Fruit fly (Drosophila melanogaster): ENCODE data around the gene CG1116.

The CG1116 gene

DNA sequence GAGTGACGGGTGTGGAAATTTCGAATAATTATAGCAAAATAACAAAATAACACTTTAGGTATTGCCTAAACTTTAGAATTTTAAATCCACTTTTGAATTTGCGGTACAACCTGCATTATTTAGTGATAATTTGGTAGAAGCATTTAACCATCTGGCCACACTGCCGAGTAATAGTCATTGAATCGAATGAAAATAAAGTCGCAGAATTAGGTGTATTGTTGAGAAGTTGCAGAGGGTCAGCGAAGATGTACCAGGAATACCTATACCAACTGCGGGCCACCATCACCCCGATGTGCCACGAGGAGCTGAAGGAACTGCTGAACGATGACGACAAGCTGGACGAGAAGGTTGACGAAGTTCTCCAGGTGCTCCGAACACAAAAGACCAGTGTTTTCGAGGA is 6.6 kb downstream of the CG1116 start, which contains the start of gene Vps37B (continued):
- TF ChIP-seq schlank (tag; optimal IDR thresholded peaks at IDR 0.05) (no peak), CG13424 (tag; optimal IDR thresholded peaks at IDR 0.05) (no peak), CG10654 (GFP tag; optimal IDR thresholded peaks at IDR 0.05) (no peak), CG4360 (GFP tag; IDR thresholded peaks at IDR 0.05) (no peak), Sry-β (GFP tag; optimal IDR thresholded peaks at IDR 0.05) (no peak), CG9609 (GFP tag; optimal IDR thresholded peaks at IDR 0.05) (no peak), Sox102F (GFP tag; optimal IDR thresholded peaks at IDR 0.05) (no peak), disco-r (GFP tag; optimal IDR thresholded peaks at IDR 0.05) (no peak), gce (GFP tag; IDR thresholded peaks at IDR 0.05) (no peak), Vsx1 (GFP tag; optimal IDR thresholded peaks at IDR 0.05) (no peak), gfzf (GFP tag; optimal IDR thresholded peaks at IDR 0.05) (peak; percentile 83), phol (tag; optimal IDR thresholded peaks at IDR 0.05) (no peak), CG6765 (GFP tag; optimal IDR thresholded peaks at IDR 0.05) (no peak), ato (GFP tag; IDR thresholded peaks at IDR 0.05; ENCODE audit: partially characterized antibody) (no peak), HHEX (GFP tag; optimal IDR thresholded peaks at IDR 0.05) (no peak), hb (GFP tag; IDR thresholded peaks at IDR 0.05; ENCODE audit: partially characterized antibody) (no peak), CrebB (tag; optimal IDR thresholded peaks at IDR 0.05) (no peak), CG8765 (GFP tag; IDR thresholded peaks at IDR 0.05) (no peak), D (optimal IDR thresholded peaks at IDR 0.05) (peak; percentile 41), D (GFP tag; optimal IDR thresholded peaks at IDR 0.05) (no peak), stc (GFP tag; IDR thresholded peaks at IDR 0.05) (no peak), CG13287 (GFP tag; IDR thresholded peaks at IDR 0.05; ENCODE audit: partially characterized antibody) (peak; percentile 31; the same call in 1 of the 2 replicates), Rfx (GFP tag; IDR thresholded peaks at IDR 0.05) (no peak), CG11398 (GFP tag; optimal IDR thresholded peaks at IDR 0.05) (no peak), tll (GFP tag; optimal IDR thresholded peaks at IDR 0.05) (no peak), Dfd (GFP tag; optimal IDR thresholded peaks at IDR 0.05) (no peak), CG4617 (GFP tag; optimal IDR thresholded peaks at IDR 0.05; ENCODE audit: borderline replicate concordance) (peak; percentile 64), Neu2 (GFP tag; optimal IDR thresholded peaks at IDR 0.05; ENCODE audit: borderline replicate concordance) (no peak), Dbx (GFP tag; IDR thresholded peaks at IDR 0.05) (no peak), CG8944 (GFP tag; optimal IDR thresholded peaks at IDR 0.05) (no peak), CkIIα-i1 (GFP tag; IDR thresholded peaks at IDR 0.05) (no peak), gsb-n (tag; optimal IDR thresholded peaks at IDR 0.05) (no peak), CG33557 (GFP tag; optimal IDR thresholded peaks at IDR 0.05) (no peak), CG1792 (GFP tag; optimal IDR thresholded peaks at IDR 0.05) (no peak), PHDP (tag; optimal IDR thresholded peaks at IDR 0.05) (no peak), MESR4 (GFP tag; optimal IDR thresholded peaks at IDR 0.05) (peak; percentile 93), row (GFP tag; IDR thresholded peaks at IDR 0.05) (0 out of 3 replicates have a peak, but pooled peaks have one; percentile 7), Poxn (GFP tag; IDR thresholded peaks at IDR 0.05) (no peak), CG2199 (GFP tag; IDR thresholded peaks at IDR 0.05) (no peak), stwl (tag; optimal IDR thresholded peaks at IDR 0.05) (peak; percentile 67), Deaf1 (tag; optimal IDR thresholded peaks at IDR 0.05) (no peak), CG16779 (GFP tag; IDR thresholded peaks at IDR 0.05) (no peak), CHES-1-like (GFP tag; optimal IDR thresholded peaks at IDR 0.05) (no peak), Rx (GFP tag; IDR thresholded peaks at IDR 0.05) (no peak), dysf (GFP tag; IDR thresholded peaks at IDR 0.05) (no peak), CG17359 (tag; optimal IDR thresholded peaks at IDR 0.05) (no peak), slbo (GFP tag; IDR thresholded peaks at IDR 0.05) (no peak), maf-S (GFP tag; optimal IDR thresholded peaks at IDR 0.05) (no peak), gcm (GFP tag; optimal IDR thresholded peaks at IDR 0.05) (no peak), bowl (GFP tag; IDR thresholded peaks at IDR 0.05) (no peak), Dad (GFP tag; optimal IDR thresholded peaks at IDR 0.05) (no peak), Hsf (GFP tag; optimal IDR thresholded peaks at IDR 0.05) (no peak)
